Worm (Caenorhabditis elegans): ENCODE measurements around the gene phf-33.

The phf-33 gene

DNA sequence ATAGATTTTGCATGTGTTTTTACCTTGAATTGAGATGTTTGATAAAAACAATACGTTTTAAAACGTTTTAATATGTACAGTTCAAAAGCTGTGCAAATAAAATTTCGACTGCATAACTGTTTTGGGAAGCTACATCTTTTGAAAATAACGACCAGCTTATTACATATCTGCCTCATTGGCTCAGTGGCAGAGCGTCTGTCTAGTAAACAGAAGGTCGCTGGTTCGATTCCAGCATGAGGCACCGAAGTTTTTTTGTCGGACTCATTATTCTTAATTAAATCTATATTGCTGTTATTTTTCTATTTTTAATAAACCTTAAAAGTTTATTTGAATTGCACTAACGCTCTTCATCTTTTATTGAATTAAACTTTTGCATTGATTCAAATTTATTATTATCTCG, 14.2 kb upstream of the phf-33 start (continued):
- TF ChIP-seq rcor-1 (GFP tag; IDR thresholded peaks at IDR 0.05) (no peak), ets-4 (GFP tag; optimal IDR thresholded peaks at IDR 0.05) (no peak), dox-1 (GFP tag; IDR thresholded peaks at IDR 0.05) (no peak), chd-7 (tag; optimal IDR thresholded peaks at IDR 0.05) (no peak), mxl-1 (tag; optimal IDR thresholded peaks at IDR 0.05) (no peak), xnd-1 (tag; optimal IDR thresholded peaks at IDR 0.05) (no peak), mes-4 (tag; optimal IDR thresholded peaks at IDR 0.05) (peak; percentile 51), akir-1 (GFP tag; optimal IDR thresholded peaks at IDR 0.05) (no peak), C06A6.2 (GFP tag; conservative IDR thresholded peaks at IDR 0.05) (no peak), egrh-3 (GFP tag; IDR thresholded peaks at IDR 0.05) (no peak), fkh-3 (tag; optimal IDR thresholded peaks at IDR 0.05) (no peak), atf-7 (tag; optimal IDR thresholded peaks at IDR 0.05) (no peak), mcd-1 (GFP tag; IDR thresholded peaks at IDR 0.05) (no peak), snpc-1.3 (tag; optimal IDR thresholded peaks at IDR 0.05; ENCODE audit: insufficient read depth) (no peak), rec-8 (tag; optimal IDR thresholded peaks at IDR 0.05) (peak in 1 of 2 experiments; percentile 32), madf-6 (GFP tag; IDR thresholded peaks at IDR 0.05) (no peak), aptf-3 (GFP tag; IDR thresholded peaks at IDR 0.05) (no peak), hrde-1 (tag; optimal IDR thresholded peaks at IDR 0.05; ENCODE audit: borderline replicate concordance) (no peak), sdz-38 (tag; optimal IDR thresholded peaks at IDR 0.05) (no peak), ztf-18 (tag; optimal IDR thresholded peaks at IDR 0.05) (no peak), nhr-120 (GFP tag; IDR thresholded peaks at IDR 0.05) (no peak), ceh-58 (GFP tag; IDR thresholded peaks at IDR 0.05) (no peak), efl-1 (GFP tag; optimal IDR thresholded peaks at IDR 0.05) (no peak), unc-62 (GFP tag; optimal IDR thresholded peaks at IDR 0.05) (no peak), ztf-3 (GFP tag; optimal IDR thresholded peaks at IDR 0.05) (no peak), ama-1 (optimal IDR thresholded peaks at IDR 0.05) (no peak), ama-1 (GFP tag; optimal IDR thresholded peaks at IDR 0.05) (no peak), hmg-20 (GFP tag; IDR thresholded peaks at IDR 0.05) (no peak), ccch-3 (GFP tag; optimal IDR thresholded peaks at IDR 0.05) (no peak), egl-18 (GFP tag; IDR thresholded peaks at IDR 0.05) (no peak), gei-17 (GFP tag; optimal IDR thresholded peaks at IDR 0.05) (no peak), dpff-1 (tag; optimal IDR thresholded peaks at IDR 0.05) (no peak), F39B2.1 (GFP tag; IDR thresholded peaks at IDR 0.05) (no peak), lir-1 (GFP tag; conservative IDR thresholded peaks at IDR 0.05) (no peak), madf-10 (tag; optimal IDR thresholded peaks at IDR 0.05) (no peak), nhr-90 (tag; optimal IDR thresholded peaks at IDR 0.05) (no peak), F33H1.4 (GFP tag; IDR thresholded peaks at IDR 0.05) (no peak), dpl-1 (GFP tag; optimal IDR thresholded peaks at IDR 0.05) (no peak), lsy-27 (tag; optimal IDR thresholded peaks at IDR 0.05; ENCODE audit: borderline replicate concordance, insufficient read depth) (no peak), ztf-22 (GFP tag; optimal IDR thresholded peaks at IDR 0.05) (no peak), attf-3 (GFP tag; conservative IDR thresholded peaks at IDR 0.05) (no peak), somi-1 (GFP tag; optimal IDR thresholded peaks at IDR 0.05) (no peak), F10E7.11 (tag; optimal IDR thresholded peaks at IDR 0.05) (no peak), ZK185.1 (tag; optimal IDR thresholded peaks at IDR 0.05; ENCODE audit: poor library complexity, severe bottlenecking) (no peak), B0261.1 (tag; optimal IDR thresholded peaks at IDR 0.05) (peak; percentile 68), snpc-4 (GFP tag; optimal IDR thresholded peaks at IDR 0.05) (peak; percentile 43), snpc-4 (tag; optimal IDR thresholded peaks at IDR 0.05) (peak in 1 of 4 experiments; percentile 58), ceh-100 (GFP tag; IDR thresholded peaks at IDR 0.05) (no peak), lin-40 (tag; optimal IDR thresholded peaks at IDR 0.05) (no peak), nhr-80 (tag; optimal IDR thresholded peaks at IDR 0.05) (no peak), athp-1 (tag; optimal IDR thresholded peaks at IDR 0.05) (no peak)
